Fruit fly (Drosophila melanogaster): ENCODE results near the gene CG5646.

CG5646 gene

dm6 chr3R:27581890-27582487 is 20.9 kb upstream of the CG5646 start, which contains the start of gene wdb:
Gene wdb, minus strand, starts transcription at chr3R:27582241.
- no peak for TF ChIP-seq CG8119 (GFP tag; IDR thresholded peaks at IDR 0.05)
- no peak for TF ChIP-seq Gug (GFP tag; IDR thresholded peaks at IDR 0.05)
- TF ChIP-seq pdm3 (GFP tag; optimal IDR thresholded peaks at IDR 0.05): peak; percentile 66
- peak; percentile 9 for TF ChIP-seq CG11762 (GFP tag; optimal IDR thresholded peaks at IDR 0.05; ENCODE audit: insufficient read depth)
- no peak for TF ChIP-seq CG15336 (GFP tag; IDR thresholded peaks at IDR 0.05)
- TF ChIP-seq net (GFP tag; optimal IDR thresholded peaks at IDR 0.05): peak; percentile 52
- no peak for TF ChIP-seq CG16779 (tag; optimal IDR thresholded peaks at IDR 0.05)
- peak; percentile 73 for TF ChIP-seq Sox14 (GFP tag; optimal IDR thresholded peaks at IDR 0.05)
- no peak for TF ChIP-seq dac (GFP tag; optimal IDR thresholded peaks at IDR 0.05)
- TF ChIP-seq fkh (GFP tag; optimal IDR thresholded peaks at IDR 0.05): no peak
- TF ChIP-seq achi (GFP tag; optimal IDR thresholded peaks at IDR 0.05): no peak
- no peak for TF ChIP-seq acj6 (GFP tag; optimal IDR thresholded peaks at IDR 0.05)
- TF ChIP-seq spab (GFP tag; optimal IDR thresholded peaks at IDR 0.05): no peak
- no peak for TF ChIP-seq Hr38 (GFP tag; optimal IDR thresholded peaks at IDR 0.05)
- no peak for TF ChIP-seq Eip93F (GFP tag; optimal IDR thresholded peaks at IDR 0.05)
- no peak for TF ChIP-seq Sox15 (GFP tag; optimal IDR thresholded peaks at IDR 0.05)
- TF ChIP-seq Eip75B (GFP tag; optimal IDR thresholded peaks at IDR 0.05): no peak
- peak; percentile 74 for TF ChIP-seq CG31627 (GFP tag; optimal IDR thresholded peaks at IDR 0.05)
- TF ChIP-seq lz (GFP tag; optimal IDR thresholded peaks at IDR 0.05): peak; percentile 71
- no peak for TF ChIP-seq vri (GFP tag; optimal IDR thresholded peaks at IDR 0.05)
- no peak for TF ChIP-seq CG11294 (GFP tag; IDR thresholded peaks at IDR 0.05)
- peak; percentile 35 for TF ChIP-seq Smox (GFP tag; optimal IDR thresholded peaks at IDR 0.05)
- TF ChIP-seq CG8319 (GFP tag; optimal IDR thresholded peaks at IDR 0.05): no peak
- TF ChIP-seq CG32006 (GFP tag; optimal IDR thresholded peaks at IDR 0.05): no peak
- TF ChIP-seq Ets21C (GFP tag; optimal IDR thresholded peaks at IDR 0.05): peak; percentile 65
- TF ChIP-seq CG6276 (GFP tag; optimal IDR thresholded peaks at IDR 0.05): no peak
- no peak for TF ChIP-seq CG6163 (GFP tag; IDR thresholded peaks at IDR 0.05)
- TF ChIP-seq Eip78C (GFP tag): peak; percentile 73
- peak; percentile 72 for TF ChIP-seq CG3919 (GFP tag; optimal IDR thresholded peaks at IDR 0.05)
- peak; percentile 29 for TF ChIP-seq CG3032 (tag; optimal IDR thresholded peaks at IDR 0.05)
- peak; percentile 48 for TF ChIP-seq CG7368 (GFP tag; optimal IDR thresholded peaks at IDR 0.05)
- TF ChIP-seq Met (GFP tag; optimal IDR thresholded peaks at IDR 0.05): peak; percentile 60
- TF ChIP-seq fd85E (GFP tag; optimal IDR thresholded peaks at IDR 0.05): no peak
- TF ChIP-seq salr (GFP tag; optimal IDR thresholded peaks at IDR 0.05): peak in 1 of 2 experiments; percentile 29
- no peak for TF ChIP-seq Hr4 (GFP tag; optimal IDR thresholded peaks at IDR 0.05)
- TF ChIP-seq CG9139 (GFP tag; optimal IDR thresholded peaks at IDR 0.05): no peak
- TF ChIP-seq CG8632 (GFP tag; optimal IDR thresholded peaks at IDR 0.05): no peak
- TF ChIP-seq CG6792 (GFP tag; optimal IDR thresholded peaks at IDR 0.05): peak; percentile 33
- TF ChIP-seq Hr39 (GFP tag; optimal IDR thresholded peaks at IDR 0.05): peak; percentile 70
- no peak for TF ChIP-seq fd59A (GFP tag; optimal IDR thresholded peaks at IDR 0.05)
- TF ChIP-seq dsx (GFP tag; optimal IDR thresholded peaks at IDR 0.05; ENCODE audit: poor library complexity, severe bottlenecking): no peak
- TF ChIP-seq CG34406 (GFP tag; optimal IDR thresholded peaks at IDR 0.05): peak; percentile 31
- TF ChIP-seq CG6854 (GFP tag; optimal IDR thresholded peaks at IDR 0.05): peak; percentile 33
- peak; percentile 19 for TF ChIP-seq CG11902 (GFP tag; optimal IDR thresholded peaks at IDR 0.05)
- TF ChIP-seq cyc (GFP tag; optimal IDR thresholded peaks at IDR 0.05): peak; percentile 68
- TF ChIP-seq Sox102F (GFP tag; optimal IDR thresholded peaks at IDR 0.05): peak; percentile 56
- TF ChIP-seq svp (GFP tag): peak; percentile 53
- peak; percentile 71 for TF ChIP-seq esn (GFP tag; optimal IDR thresholded peaks at IDR 0.05)
- TF ChIP-seq CG10631 (GFP tag; optimal IDR thresholded peaks at IDR 0.05): no peak
- TF ChIP-seq CG1621 (tag; optimal IDR thresholded peaks at IDR 0.05): no peak
- TF ChIP-seq ss (GFP tag; optimal IDR thresholded peaks at IDR 0.05): no peak
- no peak for TF ChIP-seq eg (GFP tag; IDR thresholded peaks at IDR 0.05)

Measured in whole organism, prepupa.